Fruit fly (Drosophila melanogaster) whole organism, embryonic: ENCODE data around the gene ABCB7.

Experiments
- Asciz ChIP-seq: fragments of 200-800 bp; sonication (Bioruptor generic); optimal IDR thresholded peaks from 2 replicates; lab custom pipeline; 2017; ENCODE audit warnings: missing biosample characterization, mild to moderate bottlenecking, missing genetic modification characterization, missing genetic modification reagents
- CG10462 ChIP-seq: fragments of 200-800 bp; sonication (Bioruptor generic); optimal IDR thresholded peaks from 2 replicates; lab custom pipeline; 2016; ENCODE audit warnings: missing biosample characterization, missing genetic modification characterization
- CG12299 ChIP-seq: fragments of 200-800 bp; sonication (Bioruptor generic); optimal IDR thresholded peaks from 2 replicates; lab custom pipeline; 2018; ENCODE audit warnings: missing biosample characterization, mild to moderate bottlenecking, missing genetic modification characterization
- CG1233 ChIP-seq: fragments of 200-800 bp; sonication (Bioruptor generic); optimal IDR thresholded peaks from 4 replicates; lab custom pipeline; 2018; ENCODE audit warnings: missing biosample characterization, mild to moderate bottlenecking, missing genetic modification characterization
- CG12391 ChIP-seq: fragments of 200-800 bp; sonication (Bioruptor generic); optimal IDR thresholded peaks from 3 replicates; lab custom pipeline; 2018; ENCODE audit warnings: missing biosample characterization, mild to moderate bottlenecking, missing genetic modification characterization, moderate library complexity
- CG13775 ChIP-seq: fragments of 200-800 bp; sonication (Bioruptor generic); optimal IDR thresholded peaks from 3 replicates; lab custom pipeline; 2017; ENCODE audit warnings: missing biosample characterization, mild to moderate bottlenecking, missing genetic modification characterization
- CG14710 ChIP-seq: fragments of 200-800 bp; sonication (Bioruptor generic); optimal IDR thresholded peaks from 3 replicates; lab custom pipeline; 2019; ENCODE audit warnings: missing biosample characterization, mild to moderate bottlenecking, missing genetic modification characterization, moderate library complexity
- CG15479 ChIP-seq: fragments of 200-800 bp; sonication (Bioruptor generic); optimal IDR thresholded peaks from 3 replicates; lab custom pipeline; 2019; ENCODE audit warnings: missing biosample characterization, mild to moderate bottlenecking, missing genetic modification characterization, moderate library complexity
- CG17328 ChIP-seq: fragments of 200-800 bp; sonication (Bioruptor generic); IDR thresholded peaks from 2 replicates; pipeline ENCODE4 v1.3.6; 2022; ENCODE audit warnings: missing biosample characterization, missing genetic modification characterization
- CG17802 ChIP-seq: fragments of 200-800 bp; sonication (Bioruptor generic); optimal IDR thresholded peaks from 2 replicates; lab custom pipeline; 2018; ENCODE audit warnings: missing biosample characterization, mild to moderate bottlenecking, missing genetic modification characterization, moderate library complexity
- CG18262 ChIP-seq: fragments of 200-800 bp; optimal IDR thresholded peaks from 3 replicates; lab custom pipeline; 2019; ENCODE audit warnings: missing biosample characterization, mild to moderate bottlenecking, missing genetic modification characterization, moderate library complexity
- CG2116 ChIP-seq: fragments of 200-800 bp; sonication (Bioruptor generic); optimal IDR thresholded peaks from 3 replicates; lab custom pipeline; 2018; ENCODE audit warnings: missing biosample characterization, mild to moderate bottlenecking, missing genetic modification characterization
- CG2199 ChIP-seq: fragments of 200-800 bp; sonication (Bioruptor generic); IDR thresholded peaks from 3 replicates; pipeline ENCODE4 v1.3.6; 2022; ENCODE audit warnings: missing biosample characterization, missing genetic modification characterization
- CG31441 ChIP-seq: fragments of 200-800 bp; sonication (Bioruptor generic); IDR thresholded peaks from 2 replicates; pipeline ENCODE4 v1.3.6; 2022; ENCODE audit warnings: missing biosample characterization, missing genetic modification characterization
- CG32532 ChIP-seq: fragments of 200-800 bp; sonication (Bioruptor generic); IDR thresholded peaks from 2 replicates; pipeline ENCODE4 v1.3.6; 2022; ENCODE audit warnings: missing biosample characterization, missing genetic modification characterization
- CG33213 ChIP-seq: fragments of 200-800 bp; sonication (Bioruptor generic); optimal IDR thresholded peaks from 3 replicates; lab custom pipeline; 2016; ENCODE audit warnings: missing biosample characterization, missing genetic modification characterization
- CG33557 ChIP-seq: fragments of 200-800 bp; sonication (Bioruptor generic); optimal IDR thresholded peaks from 2 replicates; lab custom pipeline; 2019; ENCODE audit warnings: missing biosample characterization, mild to moderate bottlenecking, missing genetic modification characterization, moderate library complexity
- CG3407 ChIP-seq: fragments of 200-800 bp; sonication (Bioruptor generic); optimal IDR thresholded peaks from 2 replicates; lab custom pipeline; 2018; ENCODE audit warnings: missing biosample characterization, mild to moderate bottlenecking, missing genetic modification characterization
- CG6689 ChIP-seq: fragments of 200-800 bp; sonication (Bioruptor generic); IDR thresholded peaks from 2 replicates; pipeline ENCODE4 v1.3.6; 2022; ENCODE audit warnings: missing biosample characterization, missing genetic modification characterization
- CG9727 ChIP-seq: fragments of 200-800 bp; sonication (Bioruptor generic); optimal IDR thresholded peaks from 3 replicates; lab custom pipeline; 2017; ENCODE audit warnings: missing biosample characterization, mild to moderate bottlenecking, missing genetic modification characterization
- Deaf1 ChIP-seq: fragments of 200-800 bp; optimal IDR thresholded peaks from 3 replicates; lab custom pipeline; 2019; ENCODE audit warnings: missing biosample characterization, mild to moderate bottlenecking, missing genetic modification characterization, moderate library complexity
- E2f2 ChIP-seq: fragments of 200-800 bp; sonication (Bioruptor generic); IDR thresholded peaks from 2 replicates; pipeline ENCODE4 v1.3.6; 2022; ENCODE audit warnings: missing biosample characterization, missing genetic modification characterization
- Ets65A ChIP-seq: fragments of 200-800 bp; sonication (Bioruptor generic); peaks from one replicate; lab custom pipeline; 2016; ENCODE audit warnings: missing biosample characterization, missing genetic modification characterization
- GATAe ChIP-seq: fragments of 200-800 bp; sonication (Bioruptor generic); conservative IDR thresholded peaks from 2 replicates; pipeline ENCODE4 v1.3.6; 2022; ENCODE audit warnings: missing biosample characterization, missing genetic modification characterization
- H15 ChIP-seq: fragments of 200-800 bp; sonication (Bioruptor generic); IDR thresholded peaks from 3 replicates; pipeline ENCODE4 v1.3.6; 2022; ENCODE audit warnings: missing biosample characterization, missing genetic modification characterization
- Hr3 ChIP-seq: fragments of 200-800 bp; sonication (Bioruptor generic); optimal IDR thresholded peaks from 3 replicates; lab custom pipeline; 2016; ENCODE audit warnings: missing biosample characterization, missing genetic modification characterization
- MBD-R2 ChIP-seq: fragments of 200-800 bp; sonication (Bioruptor generic); IDR thresholded peaks from 2 replicates; pipeline ENCODE4 v1.3.6; 2022; ENCODE audit warnings: missing biosample characterization, missing genetic modification characterization
- Med ChIP-seq: fragments of 200-800 bp; sonication (Bioruptor generic); peaks from one replicate; lab custom pipeline; 2016; ENCODE audit warnings: missing biosample characterization, missing genetic modification characterization, mild to moderate bottlenecking, inconsistent platforms, moderate library complexity
- NfI ChIP-seq: fragments of 200-800 bp; sonication (Bioruptor generic); optimal IDR thresholded peaks from 3 replicates; lab custom pipeline; 2018; ENCODE audit warnings: missing biosample characterization, mild to moderate bottlenecking, missing genetic modification characterization, moderate library complexity
- PHDP ChIP-seq: fragments of 200-800 bp; sonication (Bioruptor generic); optimal IDR thresholded peaks from 3 replicates; lab custom pipeline; 2018; ENCODE audit warnings: missing biosample characterization, mild to moderate bottlenecking, missing genetic modification characterization, moderate library complexity
- Sin3A ChIP-seq: fragments of >200 bp; optimal IDR thresholded peaks from 2 replicates; lab custom pipeline; 2018
- ci ChIP-seq: fragments of 200-800 bp; sonication (Bioruptor generic); IDR thresholded peaks from 3 replicates; pipeline ENCODE4 v1.3.6; 2022; ENCODE audit warnings: missing biosample characterization, missing genetic modification characterization
- crol ChIP-seq: fragments of 200-800 bp; sonication (Bioruptor generic); IDR thresholded peaks from 2 replicates; pipeline ENCODE4 v1.3.6; 2022; ENCODE audit warnings: missing biosample characterization, missing genetic modification characterization
- cwo ChIP-seq: fragments of 200-800 bp; sonication (Bioruptor generic); optimal IDR thresholded peaks from 3 replicates; lab custom pipeline; 2017; ENCODE audit warnings: missing biosample characterization, missing genetic modification characterization, mild to moderate bottlenecking, moderate library complexity, missing genetic modification reagents
- ems ChIP-seq: fragments of 200-800 bp; sonication (Bioruptor generic); optimal IDR thresholded peaks from 3 replicates; lab custom pipeline; 2016; ENCODE audit warnings: missing biosample characterization, missing genetic modification characterization
- gcm ChIP-seq: fragments of 200-800 bp; sonication (Bioruptor generic); optimal IDR thresholded peaks from 2 replicates; lab custom pipeline; 2019; ENCODE audit warnings: missing biosample characterization, mild to moderate bottlenecking, missing genetic modification characterization, moderate library complexity
- gsb-n ChIP-seq: fragments of 200-800 bp; sonication (Bioruptor generic); optimal IDR thresholded peaks from 3 replicates; lab custom pipeline; 2018; ENCODE audit warnings: missing biosample characterization, mild to moderate bottlenecking, missing genetic modification characterization
- knrl ChIP-seq: fragments of 200-800 bp; sonication (Bioruptor generic); IDR thresholded peaks from 3 replicates; pipeline ENCODE4 v1.3.6; 2022; ENCODE audit warnings: missing biosample characterization, missing genetic modification characterization; ENCODE audit not compliant: partially characterized antibody
- mirr ChIP-seq: fragments of 200-800 bp; sonication (Bioruptor generic); optimal IDR thresholded peaks from 3 replicates; lab custom pipeline; 2018; ENCODE audit warnings: missing biosample characterization, mild to moderate bottlenecking, missing genetic modification characterization
- nerfin-1 ChIP-seq: fragments of 200-800 bp; sonication (Bioruptor generic); optimal IDR thresholded peaks from 3 replicates; lab custom pipeline; 2019; ENCODE audit warnings: missing biosample characterization, mild to moderate bottlenecking, missing genetic modification characterization, moderate library complexity
- nerfin-2 ChIP-seq: fragments of 200-800 bp; sonication (Bioruptor generic); IDR thresholded peaks from 2 replicates; pipeline ENCODE4 v1.3.6; 2022; ENCODE audit warnings: missing biosample characterization, missing genetic modification characterization; ENCODE audit not compliant: partially characterized antibody
- nom ChIP-seq: fragments of 200-800 bp; sonication (Bioruptor generic); optimal IDR thresholded peaks from 2 replicates; lab custom pipeline; 2017; ENCODE audit warnings: missing biosample characterization, missing genetic modification characterization, mild to moderate bottlenecking, moderate library complexity, missing genetic modification reagents
- run ChIP-seq: fragments of 200-800 bp; sonication (Bioruptor generic); optimal IDR thresholded peaks from 3 replicates; lab custom pipeline; 2018; ENCODE audit warnings: missing biosample characterization, mild to moderate bottlenecking, missing genetic modification characterization
- schlank ChIP-seq: fragments of 200-800 bp; sonication (Bioruptor generic); optimal IDR thresholded peaks from 2 replicates; lab custom pipeline; 2018; ENCODE audit warnings: missing biosample characterization, mild to moderate bottlenecking, missing genetic modification characterization
- shn ChIP-seq: fragments of 200-800 bp; sonication (Bioruptor generic); optimal IDR thresholded peaks from 3 replicates; lab custom pipeline; 2016; ENCODE audit warnings: missing biosample characterization, missing genetic modification characterization
- sna ChIP-seq: fragments of 200-800 bp; sonication (Bioruptor generic); IDR thresholded peaks from 2 replicates; pipeline ENCODE4 v1.3.6; 2022; ENCODE audit warnings: missing biosample characterization, missing genetic modification characterization; ENCODE audit not compliant: partially characterized antibody
- sug ChIP-seq: fragments of 200-800 bp; optimal IDR thresholded peaks from 2 replicates; lab custom pipeline; 2019; ENCODE audit warnings: missing biosample characterization, mild to moderate bottlenecking, missing genetic modification characterization, moderate library complexity
- vvl ChIP-seq: fragments of 200-800 bp; sonication (Bioruptor generic); IDR thresholded peaks from 2 replicates; pipeline ENCODE4 v1.3.6; 2022; ENCODE audit warnings: missing biosample characterization, missing genetic modification characterization

ABCB7 gene

DNA sequence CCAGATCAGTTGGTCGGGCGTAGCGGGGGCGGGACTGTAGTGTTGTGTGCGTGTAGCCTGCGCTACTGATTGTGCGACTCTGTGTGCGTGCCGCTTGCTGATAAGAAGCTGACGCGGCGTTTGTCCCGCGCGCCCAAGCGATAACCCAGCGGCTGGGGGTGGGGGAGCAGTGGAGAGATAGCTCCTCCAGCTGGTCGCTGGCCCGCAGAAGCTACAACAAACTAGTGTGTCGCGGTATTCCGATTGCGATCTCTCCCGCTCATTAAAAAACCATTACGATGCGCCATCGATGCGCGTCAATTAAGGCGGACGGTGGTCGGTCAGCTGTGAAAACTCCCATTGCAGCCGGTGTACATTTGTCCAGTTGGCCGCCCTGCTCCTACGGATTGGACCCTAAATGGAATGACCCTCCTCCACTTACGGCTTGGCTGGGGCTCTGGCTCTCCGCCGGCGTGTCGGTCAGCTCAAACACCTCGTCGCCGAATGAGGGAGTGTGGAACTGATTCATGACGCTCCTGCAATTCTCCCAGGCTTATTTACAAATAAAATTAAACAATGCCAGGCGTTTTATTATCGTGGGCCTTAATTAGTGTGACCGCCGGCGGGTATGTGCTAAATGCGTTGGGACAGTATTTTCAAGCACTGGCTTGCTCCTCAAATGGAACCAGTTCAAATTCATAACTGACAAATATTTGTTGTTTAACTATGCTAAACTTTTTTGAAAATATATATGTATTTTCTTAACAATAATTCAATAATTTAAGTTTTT, 16.0 kb upstream of the ABCB7 start, which contains the start of gene CG12104 (continued):
- peak; percentile 38 for TF ChIP-seq CG1233 (GFP tag; lab: Kevin White, UChicago)
- peak; percentile 16 for TF ChIP-seq CG18262 (tag; lab: Kevin White, UChicago)
- peak; percentile 31 for TF ChIP-seq CG33213 (GFP tag; lab: Kevin White, UChicago)
- peak; percentile 35; the same call in 1 of the 2 replicates for TF ChIP-seq sna (GFP tag; lab: Robert Waterston, UW)
- TF ChIP-seq run (tag; lab: Kevin White, UChicago): peak; percentile 18
- no peak for TF ChIP-seq shn (GFP tag; lab: Kevin White, UChicago)
- TF ChIP-seq vvl (GFP tag; lab: Robert Waterston, UW): peak; percentile 37; the same call in 1 of the 2 replicates
- peak; percentile 96 for TF ChIP-seq GATAe (GFP tag; lab: Robert Waterston, UW)
- peak; percentile 44 for TF ChIP-seq NfI (GFP tag; lab: Kevin White, UChicago)
- TF ChIP-seq CG32532 (GFP tag; lab: Robert Waterston, UW): peak; percentile 33; the same call in 1 of the 2 replicates
- no peak for TF ChIP-seq Asciz (GFP tag; lab: Kevin White, UChicago)
- TF ChIP-seq CG6689 (GFP tag; lab: Robert Waterston, UW): 0 out of 2 replicates have a peak, but pooled peaks have one; percentile 8
- peak; percentile 40 for TF ChIP-seq cwo
- TF ChIP-seq CG17802 (tag; lab: Kevin White, UChicago): peak; percentile 64
- peak; percentile 82 for TF ChIP-seq Med (GFP tag; lab: Kevin White, UChicago)
- TF ChIP-seq CG2199 (GFP tag; lab: Robert Waterston, UW): peak; percentile 68; the same call in 1 of the 3 replicates
- no peak for TF ChIP-seq ems
- peak; percentile 91 for TF ChIP-seq CG15479 (GFP tag; lab: Kevin White, UChicago)
- peak; percentile 91 for TF ChIP-seq sug
- peak; percentile 64 for TF ChIP-seq CG33557
- TF ChIP-seq H15 (GFP tag; lab: Robert Waterston, UW): no peak
- peak; percentile 44 for TF ChIP-seq gsb-n (tag; lab: Kevin White, UChicago)
- peak; percentile 75 for TF ChIP-seq MBD-R2 (GFP tag; lab: Robert Waterston, UW)
- TF ChIP-seq Sin3A (lab: Kevin White, UChicago): peak; percentile 15
- TF ChIP-seq CG10462 (GFP tag; lab: Kevin White, UChicago): peak; percentile 24
- TF ChIP-seq CG31441 (GFP tag; lab: Robert Waterston, UW): peak; percentile 54
- TF ChIP-seq CG12391 (tag; lab: Kevin White, UChicago): peak; percentile 37
- TF ChIP-seq CG12299 (tag; lab: Kevin White, UChicago): peak; percentile 29
- TF ChIP-seq CG2116: peak; percentile 53
- peak; percentile 96 for TF ChIP-seq crol (GFP tag; lab: Robert Waterston, UW)
- peak; percentile 14 for TF ChIP-seq PHDP (tag; lab: Kevin White, UChicago)
- peak; percentile 86 for TF ChIP-seq Ets65A (GFP tag; lab: Kevin White, UChicago)
- 0 out of 3 replicates have a peak, but pooled peaks have one; percentile 14 for TF ChIP-seq ci
- TF ChIP-seq CG17328 (GFP tag; lab: Robert Waterston, UW): 0 out of 2 replicates have a peak, but pooled peaks have one; percentile 7
- no peak for TF ChIP-seq Deaf1 (tag; lab: Kevin White, UChicago)
- no peak for TF ChIP-seq nom (GFP tag; lab: Kevin White, UChicago)
- no peak for TF ChIP-seq schlank (tag; lab: Kevin White, UChicago)
- peak; percentile 64 for TF ChIP-seq mirr
- peak; percentile 11 for TF ChIP-seq nerfin-1 (tag; lab: Kevin White, UChicago)
- peak; percentile 35; the same call in 1 of the 2 replicates for TF ChIP-seq E2f2 (GFP tag; lab: Robert Waterston, UW)
- peak; percentile 19 for TF ChIP-seq gcm (GFP tag; lab: Kevin White, UChicago)
- peak; percentile 42 for TF ChIP-seq CG9727 (GFP tag; lab: Kevin White, UChicago)
- 0 out of 2 replicates have a peak, but pooled peaks have one; percentile 6 for TF ChIP-seq nerfin-2
- TF ChIP-seq knrl (GFP tag; lab: Robert Waterston, UW): 0 out of 3 replicates have a peak, but pooled peaks have one; percentile 21
- TF ChIP-seq CG14710 (tag; lab: Kevin White, UChicago): peak; percentile 57
- TF ChIP-seq CG13775 (GFP tag; lab: Kevin White, UChicago): peak; percentile 38
- TF ChIP-seq CG3407 (GFP tag; lab: Kevin White, UChicago): peak; percentile 23
- TF ChIP-seq Hr3 (GFP tag; lab: Kevin White, UChicago): no peak
